Fruit fly (Drosophila melanogaster) whole organism, embryonic: ENCODE measurements around the gene PhKgamma.

Experiments used
- Awh ChIP-seq: fragments of 200-800 bp; sonication (Bioruptor generic); IDR thresholded peaks from 2 replicates; pipeline ENCODE4, ENCODE4 v1.3.6; 2022; ENCODE audit warnings: missing biosample characterization, missing genetic modification characterization
- B-H2 ChIP-seq: fragments of 200-800 bp; sonication (Bioruptor generic); optimal IDR thresholded peaks from 2 replicates; lab custom pipeline; 2018; ENCODE audit warnings: missing biosample characterization, mild to moderate bottlenecking, missing genetic modification characterization
- CG10209 ChIP-seq: fragments of 200-800 bp; sonication (Bioruptor generic); optimal IDR thresholded peaks from 3 replicates; lab custom pipeline; 2017; ENCODE audit warnings: missing biosample characterization, mild to moderate bottlenecking, missing genetic modification characterization, missing genetic modification reagents
- CG11093 ChIP-seq: fragments of 200-800 bp; sonication (Bioruptor generic); IDR thresholded peaks from 3 replicates; pipeline ENCODE4 v1.3.6; 2022; ENCODE audit warnings: missing biosample characterization, missing genetic modification characterization
- CG15011 ChIP-seq: fragments of 200-800 bp; sonication (Bioruptor generic); optimal IDR thresholded peaks from 3 replicates; lab custom pipeline; 2018; ENCODE audit warnings: missing biosample characterization, mild to moderate bottlenecking, missing genetic modification characterization
- CG1647 ChIP-seq: fragments of 200-800 bp; sonication (Bioruptor generic); optimal IDR thresholded peaks from 3 replicates; lab custom pipeline; 2016; ENCODE audit warnings: missing biosample characterization, missing genetic modification characterization
- CG1832 ChIP-seq: fragments of 200-800 bp; sonication (Bioruptor generic); optimal IDR thresholded peaks from 2 replicates; lab custom pipeline; 2017; ENCODE audit warnings: missing biosample characterization, mild to moderate bottlenecking, missing genetic modification characterization, inconsistent platforms
- CG18764 ChIP-seq: fragments of 200-800 bp; sonication (Bioruptor generic); optimal IDR thresholded peaks from 3 replicates; lab custom pipeline; 2016; ENCODE audit warnings: missing biosample characterization, missing genetic modification characterization
- CG2120 ChIP-seq: fragments of 200-800 bp; sonication (Bioruptor generic); optimal IDR thresholded peaks from 3 replicates; lab custom pipeline; 2016; ENCODE audit warnings: missing biosample characterization, missing genetic modification characterization
- CG31388 ChIP-seq: fragments of 200-800 bp; sonication (Bioruptor generic); optimal IDR thresholded peaks from 2 replicates; lab custom pipeline; 2016; ENCODE audit warnings: missing biosample characterization, missing genetic modification characterization
- CG3407 ChIP-seq: fragments of 200-800 bp; sonication (Bioruptor generic); optimal IDR thresholded peaks from 2 replicates; lab custom pipeline; 2018; ENCODE audit warnings: missing biosample characterization, mild to moderate bottlenecking, missing genetic modification characterization
- CG34224 ChIP-seq: fragments of 200-800 bp; sonication (Bioruptor generic); IDR thresholded peaks from 3 replicates; pipeline ENCODE4 v1.3.6; 2022; ENCODE audit warnings: missing biosample characterization, missing genetic modification characterization; ENCODE audit not compliant: partially characterized antibody
- CG3847 ChIP-seq: fragments of 200-800 bp; sonication (Bioruptor generic); IDR thresholded peaks from 2 replicates; pipeline ENCODE4 v1.3.6; 2022; ENCODE audit warnings: missing biosample characterization, missing genetic modification characterization
- CG4282 ChIP-seq: fragments of 200-800 bp; sonication (Bioruptor generic); optimal IDR thresholded peaks from 2 replicates; lab custom pipeline; 2016; ENCODE audit warnings: missing biosample characterization, missing genetic modification characterization
- CG4820 ChIP-seq: fragments of 200-800 bp; sonication (Bioruptor generic); optimal IDR thresholded peaks from 3 replicates; lab custom pipeline; 2016; ENCODE audit warnings: missing biosample characterization, missing genetic modification characterization
- CG5245 ChIP-seq: fragments of 200-800 bp; sonication (Bioruptor generic); optimal IDR thresholded peaks from 3 replicates; lab custom pipeline; 2016; ENCODE audit warnings: missing biosample characterization, missing genetic modification characterization
- CG6854 ChIP-seq: fragments of 200-800 bp; sonication (Bioruptor generic); optimal IDR thresholded peaks from 3 replicates; lab custom pipeline; 2017; ENCODE audit warnings: missing biosample characterization, mild to moderate bottlenecking, missing genetic modification characterization
- CG7556 ChIP-seq: fragments of 200-800 bp; sonication (Bioruptor generic); optimal IDR thresholded peaks from 2 replicates; lab custom pipeline; 2017; ENCODE audit warnings: missing biosample characterization, mild to moderate bottlenecking, missing genetic modification characterization
- CG7987 ChIP-seq: fragments of 200-800 bp; sonication (Bioruptor generic); optimal IDR thresholded peaks from 2 replicates; lab custom pipeline; 2018; ENCODE audit warnings: missing biosample characterization, mild to moderate bottlenecking, missing genetic modification characterization, moderate library complexity
- CG8924 ChIP-seq: fragments of 200-800 bp; optimal IDR thresholded peaks from 3 replicates; lab custom pipeline; 2019; ENCODE audit warnings: missing biosample characterization, mild to moderate bottlenecking, missing genetic modification characterization, moderate library complexity
- Chrac-16 ChIP-seq: fragments of 200-800 bp; sonication (Bioruptor generic); optimal IDR thresholded peaks from 3 replicates; lab custom pipeline; 2016; ENCODE audit warnings: missing biosample characterization, missing genetic modification characterization
- Dfd ChIP-seq, 2 experiments: fragments of >200 bp; optimal IDR thresholded peaks; 2 replicates each; lab custom pipeline; 2017; ENCODE audit warnings: missing biosample characterization in 2 of 2, missing genetic modification characterization in 2 of 2
- Doc2 ChIP-seq: fragments of 200-800 bp; sonication (Bioruptor generic); IDR thresholded peaks from 2 replicates; pipeline ENCODE4 v1.3.6; 2022; ENCODE audit warnings: missing biosample characterization, missing genetic modification characterization
- Elba2 ChIP-seq: fragments of 200-800 bp; sonication (Bioruptor generic); optimal IDR thresholded peaks from 3 replicates; lab custom pipeline; 2016; ENCODE audit warnings: missing biosample characterization, missing genetic modification characterization
- Hmr ChIP-seq: fragments of 200-800 bp; sonication (Bioruptor generic); optimal IDR thresholded peaks from 3 replicates; lab custom pipeline; 2017; ENCODE audit warnings: mild to moderate bottlenecking, missing biosample characterization, missing genetic modification reagents, missing genetic modification characterization
- Hr51 ChIP-seq, 2 experiments: fragments of 200-800 bp; sonication (Bioruptor generic); optimal IDR thresholded peaks; 2 replicates in 1 of 2; 3 replicates in 1 of 2; lab custom pipeline; 2016 to 2018; ENCODE audit warnings: missing biosample characterization in 2 of 2, missing genetic modification characterization in 2 of 2, mild to moderate bottlenecking in 1 of 2, moderate library complexity in 1 of 2
- Jarid2 ChIP-seq: fragments of 200-800 bp; sonication (Bioruptor generic); optimal IDR thresholded peaks from 3 replicates; lab custom pipeline; 2017; ENCODE audit warnings: mild to moderate bottlenecking, missing biosample characterization, missing genetic modification reagents, missing genetic modification characterization
- MBD-R2 ChIP-seq: fragments of 200-800 bp; sonication (Bioruptor generic); IDR thresholded peaks from 2 replicates; pipeline ENCODE4 v1.3.6; 2022; ENCODE audit warnings: missing biosample characterization, missing genetic modification characterization
- Mes4 ChIP-seq: fragments of 200-800 bp; sonication (Bioruptor generic); optimal IDR thresholded peaks from 2 replicates; lab custom pipeline; 2016; ENCODE audit warnings: missing biosample characterization, missing genetic modification characterization
- Mrtf ChIP-seq: fragments of 200-800 bp; sonication (Bioruptor generic); IDR thresholded peaks from 3 replicates; pipeline ENCODE4 v1.3.6; 2022; ENCODE audit warnings: missing biosample characterization, missing genetic modification characterization
- Sox102F ChIP-seq: fragments of 200-800 bp; sonication (Bioruptor generic); optimal IDR thresholded peaks from 2 replicates; lab custom pipeline; 2018; ENCODE audit warnings: missing biosample characterization, mild to moderate bottlenecking, missing genetic modification characterization, moderate library complexity
- Sry-δ ChIP-seq: fragments of 200-800 bp; sonication (Bioruptor generic); optimal IDR thresholded peaks from 2 replicates; lab custom pipeline; 2016; ENCODE audit warnings: missing biosample characterization, missing genetic modification characterization
- bowl ChIP-seq: fragments of 200-800 bp; sonication (Bioruptor generic); IDR thresholded peaks from 2 replicates; pipeline ENCODE4 v1.3.6; 2022; ENCODE audit warnings: missing biosample characterization, missing genetic modification characterization
- br ChIP-seq: fragments of >200 bp; optimal IDR thresholded peaks from 2 replicates; lab custom pipeline; 2017
- bsh ChIP-seq, 2 experiments: fragments of 200-800 bp; sonication (Bioruptor generic); optimal IDR thresholded peaks; 2 replicates each; lab custom pipeline; 2017 to 2018; ENCODE audit warnings: mild to moderate bottlenecking in 2 of 2, missing biosample characterization in 2 of 2, missing genetic modification characterization in 2 of 2, moderate library complexity in 1 of 2
- cg ChIP-seq: fragments of 200-800 bp; sonication (Bioruptor generic); optimal IDR thresholded peaks from 3 replicates; lab custom pipeline; 2019; ENCODE audit warnings: missing biosample characterization, mild to moderate bottlenecking, missing genetic modification characterization, moderate library complexity
- dati ChIP-seq: fragments of 200-800 bp; sonication (Bioruptor generic); IDR thresholded peaks from 2 replicates; pipeline ENCODE4 v1.3.6; 2022; ENCODE audit warnings: missing biosample characterization, missing genetic modification characterization
- dmrt99B ChIP-seq: fragments of 200-800 bp; sonication (Bioruptor generic); optimal IDR thresholded peaks from 2 replicates; lab custom pipeline; 2018; ENCODE audit warnings: missing biosample characterization, mild to moderate bottlenecking, missing genetic modification characterization, moderate library complexity
- ewg ChIP-seq: fragments of 200-800 bp; sonication (Bioruptor generic); optimal IDR thresholded peaks from 3 replicates; lab custom pipeline; 2017; ENCODE audit warnings: mild to moderate bottlenecking, missing biosample characterization, missing genetic modification reagents, missing genetic modification characterization
- gce ChIP-seq: fragments of 200-800 bp; sonication (Bioruptor generic); IDR thresholded peaks from 3 replicates; pipeline ENCODE4 v1.3.6; 2022; ENCODE audit warnings: missing biosample characterization, missing genetic modification characterization
- grau ChIP-seq: fragments of 200-800 bp; optimal IDR thresholded peaks from 3 replicates; lab custom pipeline; 2019; ENCODE audit warnings: missing biosample characterization, mild to moderate bottlenecking, missing genetic modification characterization, moderate library complexity
- hbn ChIP-seq: fragments of 200-800 bp; sonication (Bioruptor generic); IDR thresholded peaks from 2 replicates; pipeline ENCODE4 v1.3.6; 2022; ENCODE audit warnings: missing biosample characterization, missing genetic modification characterization; ENCODE audit not compliant: partially characterized antibody
- pfk ChIP-seq: fragments of 200-800 bp; sonication (Bioruptor generic); optimal IDR thresholded peaks from 2 replicates; lab custom pipeline; 2018; ENCODE audit warnings: missing biosample characterization, mild to moderate bottlenecking, missing genetic modification characterization, moderate library complexity
- rib ChIP-seq: fragments of 200-800 bp; sonication (Bioruptor generic); IDR thresholded peaks from 2 replicates; pipeline ENCODE4 v1.3.6; 2022; ENCODE audit warnings: missing biosample characterization, missing genetic modification characterization
- ro ChIP-seq: fragments of 200-800 bp; sonication (Bioruptor generic); IDR thresholded peaks from 2 replicates; pipeline ENCODE4 v1.3.6; 2022; ENCODE audit warnings: missing biosample characterization, missing genetic modification characterization
- salm ChIP-seq: fragments of 200-800 bp; sonication (Bioruptor generic); optimal IDR thresholded peaks from 2 replicates; lab custom pipeline; 2018; ENCODE audit warnings: missing biosample characterization, mild to moderate bottlenecking, missing genetic modification characterization
- sens-2 ChIP-seq: fragments of 200-800 bp; sonication (Bioruptor generic); IDR thresholded peaks from 2 replicates; pipeline ENCODE4 v1.3.6; 2022; ENCODE audit warnings: missing biosample characterization, missing genetic modification characterization
- sima ChIP-seq: fragments of 200-800 bp; sonication (Bioruptor generic); optimal IDR thresholded peaks from 2 replicates; lab custom pipeline; 2016; ENCODE audit warnings: missing biosample characterization, missing genetic modification characterization
- slou ChIP-seq: fragments of 200-800 bp; sonication (Bioruptor generic); optimal IDR thresholded peaks from 3 replicates; lab custom pipeline; 2016; ENCODE audit warnings: missing biosample characterization, missing genetic modification characterization
- tio ChIP-seq: fragments of 200-800 bp; sonication (Bioruptor generic); optimal IDR thresholded peaks from 2 replicates; lab custom pipeline; 2017; ENCODE audit warnings: missing biosample characterization, missing genetic modification characterization, inconsistent platforms
- tup ChIP-seq: fragments of 200-800 bp; sonication (Bioruptor generic); optimal IDR thresholded peaks from 2 replicates; lab custom pipeline; 2016; ENCODE audit warnings: missing biosample characterization, mild to moderate bottlenecking, missing genetic modification characterization, moderate library complexity
- wor ChIP-seq: fragments of 200-800 bp; sonication (Bioruptor generic); IDR thresholded peaks from 2 replicates; pipeline ENCODE4 v1.3.6; 2022; ENCODE audit warnings: missing biosample characterization, missing genetic modification characterization

PhKgamma gene

DNA sequence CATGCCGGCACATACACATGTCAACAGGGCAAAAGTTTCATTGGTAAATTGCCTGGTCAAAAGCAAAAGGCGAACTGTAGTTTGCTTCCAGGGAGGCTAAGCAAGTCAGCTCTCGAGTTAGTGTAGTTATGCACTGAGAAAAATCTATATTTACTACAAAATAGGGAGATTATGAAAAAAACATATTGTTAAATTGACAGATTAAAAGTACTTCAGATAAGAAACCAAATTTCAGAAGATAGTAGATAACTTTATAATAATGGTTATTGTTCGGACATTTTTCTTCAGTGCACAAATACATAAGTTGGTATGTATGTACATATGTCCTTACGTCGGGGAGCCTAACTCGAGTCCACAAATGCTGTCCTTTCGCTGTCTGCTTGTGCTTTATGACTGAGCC is 37.8 kb upstream of the PhKgamma start (continued):
- TF ChIP-seq sima (GFP tag; lab: Kevin White, UChicago), result no peak
- no peak for TF ChIP-seq CG7987 (GFP tag; lab: Kevin White, UChicago)
- TF ChIP-seq B-H2 (GFP tag; lab: Kevin White, UChicago), result no peak
- peak; percentile 76 for TF ChIP-seq CG7556 (GFP tag; lab: Kevin White, UChicago)
- no peak for TF ChIP-seq cg (GFP tag; lab: Kevin White, UChicago)
- peak; percentile 8 for TF ChIP-seq CG5245
- TF ChIP-seq Doc2 (GFP tag; lab: Robert Waterston, UW), result no peak
- TF ChIP-seq wor (GFP tag; lab: Robert Waterston, UW), result no peak
- TF ChIP-seq Sox102F (GFP tag; lab: Kevin White, UChicago), result peak; percentile 65
- TF ChIP-seq CG34224 (GFP tag; lab: Robert Waterston, UW), result no peak
- TF ChIP-seq CG6854 (GFP tag; lab: Kevin White, UChicago), result peak; percentile 32
- no peak; the same call in 1 of the 2 replicates for TF ChIP-seq MBD-R2 (GFP tag; lab: Robert Waterston, UW)
- TF ChIP-seq Sry-δ, result peak; percentile 5
- TF ChIP-seq tup (GFP tag; lab: Kevin White, UChicago), result peak; percentile 8
- TF ChIP-seq Mes4 (GFP tag; lab: Kevin White, UChicago), result no peak
- TF ChIP-seq slou (GFP tag; lab: Kevin White, UChicago), result peak; percentile 55
- TF ChIP-seq dati (GFP tag; lab: Robert Waterston, UW), result no peak
- no peak for TF ChIP-seq Dfd (GFP tag; optimal IDR thresholded peaks at IDR 0.05; lab: Kevin White, UChicago)
- TF ChIP-seq hbn (GFP tag; lab: Robert Waterston, UW), result no peak
- TF ChIP-seq CG1832 (GFP tag; lab: Kevin White, UChicago), result no peak
- TF ChIP-seq Mrtf, result peak; percentile 45; the same call in 1 of the 3 replicates
- peak; percentile 19 for TF ChIP-seq ewg
- no peak for TF ChIP-seq CG31388 (GFP tag; lab: Kevin White, UChicago)
- no peak for TF ChIP-seq Awh (GFP tag; lab: Robert Waterston, UW)
- TF ChIP-seq ro, result no peak
- no peak for TF ChIP-seq Elba2 (GFP tag; lab: Kevin White, UChicago)
- no peak for TF ChIP-seq CG18764 (GFP tag; lab: Kevin White, UChicago)
- peak; percentile 75 for TF ChIP-seq Hmr (GFP tag; lab: Kevin White, UChicago)
- TF ChIP-seq bsh (GFP tag; optimal IDR thresholded peaks at IDR 0.05; lab: Kevin White, UChicago), result peak in 1 of 2 experiments; percentile 60
- no peak for TF ChIP-seq gce (GFP tag; lab: Robert Waterston, UW)
- no peak for TF ChIP-seq sens-2 (GFP tag; lab: Robert Waterston, UW)
- no peak for TF ChIP-seq Jarid2
- no peak for TF ChIP-seq salm (tag; lab: Kevin White, UChicago)
- TF ChIP-seq CG1647, result no peak
- TF ChIP-seq CG15011 (GFP tag; lab: Kevin White, UChicago), result peak; percentile 14
- TF ChIP-seq br, result no peak
- peak in 1 of 2 experiments; percentile 71 for TF ChIP-seq Hr51 (GFP tag; optimal IDR thresholded peaks at IDR 0.05; lab: Kevin White, UChicago)
- no peak for TF ChIP-seq bowl (GFP tag; lab: Robert Waterston, UW)
- no peak for TF ChIP-seq CG11093 (GFP tag; lab: Robert Waterston, UW)
- peak; percentile 78 for TF ChIP-seq dmrt99B (tag; lab: Kevin White, UChicago)
- TF ChIP-seq CG3847 (GFP tag; lab: Robert Waterston, UW), result 0 out of 2 replicates have a peak, but pooled peaks have one; percentile 20
- TF ChIP-seq CG4820, result peak; percentile 23
- no peak for TF ChIP-seq pfk (GFP tag; lab: Kevin White, UChicago)
- peak; percentile 40 for TF ChIP-seq CG10209 (GFP tag; lab: Kevin White, UChicago)
- TF ChIP-seq CG3407 (GFP tag; lab: Kevin White, UChicago), result peak; percentile 15
- TF ChIP-seq CG4282 (GFP tag; lab: Kevin White, UChicago), result no peak
- TF ChIP-seq CG8924 (tag; lab: Kevin White, UChicago), result peak; percentile 68
- TF ChIP-seq grau, result peak; percentile 71
- peak; percentile 74 for TF ChIP-seq CG2120 (GFP tag; lab: Kevin White, UChicago)
- TF ChIP-seq rib, result no peak
- peak; percentile 23 for TF ChIP-seq Chrac-16 (GFP tag; lab: Kevin White, UChicago)
- peak; percentile 33 for TF ChIP-seq tio (GFP tag; lab: Kevin White, UChicago)
